Fruit fly (Drosophila melanogaster): Measurements from ENCODE around the gene Trs33.

The Trs33 gene

DNA sequence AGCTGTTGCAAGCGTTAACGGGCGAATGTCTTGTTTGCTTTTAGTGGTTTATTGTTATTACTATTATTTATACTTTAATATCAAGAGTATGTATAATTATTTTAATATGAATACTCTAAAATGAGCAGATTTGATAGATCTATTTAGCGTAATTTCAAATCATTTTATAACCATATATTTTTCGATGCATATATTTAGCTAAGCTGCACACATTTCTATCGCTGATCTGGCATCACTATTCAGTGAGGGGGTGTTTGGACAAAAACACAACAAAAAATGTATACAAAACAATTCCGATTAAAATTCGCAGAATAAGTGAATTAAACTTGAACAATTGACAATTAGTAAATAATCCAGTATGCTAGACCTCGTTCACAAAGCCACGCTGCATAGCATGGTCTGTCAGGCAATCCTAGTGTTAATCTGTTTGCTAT is at the start of gene Trs33, which contains the start of gene Tmtc4 (continued):
- peak; percentile 76 for TF ChIP-seq Med (GFP tag)
- TF ChIP-seq CG30020 (tag; optimal IDR thresholded peaks at IDR 0.05): peak; percentile 44
- TF ChIP-seq CG14710 (tag; optimal IDR thresholded peaks at IDR 0.05): peak; percentile 62
- TF ChIP-seq Dek (tag; optimal IDR thresholded peaks at IDR 0.05): no peak
- TF ChIP-seq CG31441 (GFP tag; IDR thresholded peaks at IDR 0.05): peak; percentile 49; the same call in 1 of the 2 replicates
- no peak for TF ChIP-seq eyg (GFP tag; optimal IDR thresholded peaks at IDR 0.05)
- peak; percentile 20 for TF ChIP-seq CG10654 (GFP tag; optimal IDR thresholded peaks at IDR 0.05)
- TF ChIP-seq scrt (GFP tag; optimal IDR thresholded peaks at IDR 0.05): peak; percentile 3
- no peak for TF ChIP-seq ap (GFP tag; IDR thresholded peaks at IDR 0.05)
- peak; percentile 15 for TF ChIP-seq D19A (tag; optimal IDR thresholded peaks at IDR 0.05)
- no peak for TF ChIP-seq HLHmδ (GFP tag; optimal IDR thresholded peaks at IDR 0.05)
- peak; percentile 32 for TF ChIP-seq Fer3 (tag; optimal IDR thresholded peaks at IDR 0.05)
- peak; percentile 44 for TF ChIP-seq CG17385 (GFP tag; optimal IDR thresholded peaks at IDR 0.05)
- no peak for TF ChIP-seq fd3F (GFP tag; optimal IDR thresholded peaks at IDR 0.05)
- TF ChIP-seq dysf (GFP tag; IDR thresholded peaks at IDR 0.05): no peak
- peak; percentile 61 for TF ChIP-seq B-H2 (GFP tag; optimal IDR thresholded peaks at IDR 0.05)
- peak; percentile 21 for TF ChIP-seq tin (GFP tag; optimal IDR thresholded peaks at IDR 0.05)
- 0 out of 2 replicates have a peak, but pooled peaks have one; percentile 33 for TF ChIP-seq Ptx1 (GFP tag; IDR thresholded peaks at IDR 0.05)
- TF ChIP-seq CG2116 (GFP tag; optimal IDR thresholded peaks at IDR 0.05): peak; percentile 59
- peak; percentile 6 for TF ChIP-seq CG11723 (GFP tag; optimal IDR thresholded peaks at IDR 0.05)
- TF ChIP-seq CG12299 (tag; optimal IDR thresholded peaks at IDR 0.05): peak; percentile 8
- peak; percentile 85 for TF ChIP-seq row (GFP tag; IDR thresholded peaks at IDR 0.05)
- peak; percentile 16; the same call in 1 of the 2 replicates for TF ChIP-seq bbx (GFP tag; IDR thresholded peaks at IDR 0.05; ENCODE audit: partially characterized antibody)
- TF ChIP-seq CG10431 (GFP tag; optimal IDR thresholded peaks at IDR 0.05): peak; percentile 3
- peak; percentile 26 for TF ChIP-seq CG4424 (GFP tag; optimal IDR thresholded peaks at IDR 0.05)
- peak; percentile 67 for TF ChIP-seq gem (tag; optimal IDR thresholded peaks at IDR 0.05)
- TF ChIP-seq CG6254 (GFP tag; optimal IDR thresholded peaks at IDR 0.05): no peak
- peak; percentile 34 for TF ChIP-seq Meics (GFP tag; optimal IDR thresholded peaks at IDR 0.05)
- peak; percentile 74 for TF ChIP-seq sug (tag; optimal IDR thresholded peaks at IDR 0.05)
- TF ChIP-seq ranshi (GFP tag; IDR thresholded peaks at IDR 0.05): no peak
- TF ChIP-seq ind (GFP tag; optimal IDR thresholded peaks at IDR 0.05): peak; percentile 50
- peak; percentile 44 for TF ChIP-seq Hr3 (GFP tag; optimal IDR thresholded peaks at IDR 0.05)
- TF ChIP-seq insv (GFP tag; optimal IDR thresholded peaks at IDR 0.05): peak in 1 of 2 experiments; percentile 2
- peak in 1 of 2 experiments; percentile 17 for TF ChIP-seq Eip74EF (GFP tag; optimal IDR thresholded peaks at IDR 0.05)
- peak; percentile 55 for TF ChIP-seq lbe (GFP tag; optimal IDR thresholded peaks at IDR 0.05)
- TF ChIP-seq CG15601 (tag; optimal IDR thresholded peaks at IDR 0.05): peak; percentile 31
- no peak for TF ChIP-seq Vsx1 (GFP tag; optimal IDR thresholded peaks at IDR 0.05)
- peak in 1 of 2 experiments; percentile 25 for TF ChIP-seq bsh (GFP tag; optimal IDR thresholded peaks at IDR 0.05)
- peak; percentile 28 for TF ChIP-seq CG17359 (tag; optimal IDR thresholded peaks at IDR 0.05)
- peak in 1 of 2 experiments; percentile 28 for TF ChIP-seq dpn (GFP tag; optimal IDR thresholded peaks at IDR 0.05)
- peak; percentile 21 for TF ChIP-seq Hsf (GFP tag; optimal IDR thresholded peaks at IDR 0.05)
- TF ChIP-seq HmgZ (tag; optimal IDR thresholded peaks at IDR 0.05): peak; percentile 74
- TF ChIP-seq gcm (GFP tag; optimal IDR thresholded peaks at IDR 0.05): peak; percentile 48
- TF ChIP-seq CG32532 (GFP tag; IDR thresholded peaks at IDR 0.05): peak; percentile 19; the same call in 1 of the 2 replicates
- no peak for TF ChIP-seq CG1832 (GFP tag; optimal IDR thresholded peaks at IDR 0.05)
- TF ChIP-seq Sin3A (optimal IDR thresholded peaks at IDR 0.05): no peak
- TF ChIP-seq CG34376 (GFP tag; optimal IDR thresholded peaks at IDR 0.05): peak; percentile 15
- TF ChIP-seq CG10267 (tag; optimal IDR thresholded peaks at IDR 0.05): peak; percentile 54
- TF ChIP-seq wor (GFP tag; IDR thresholded peaks at IDR 0.05): no peak
- peak; percentile 71 for TF ChIP-seq vvl (GFP tag; IDR thresholded peaks at IDR 0.05)

All from whole organism, embryonic.